Fruit fly (Drosophila melanogaster) whole organism: ENCODE results near the gene CG14042.

Source experiments
- CG8478 ChIP-seq: fragments of >200 bp; optimal IDR thresholded peaks from 2 replicates; lab custom pipeline; 2018; ENCODE audit warnings: inconsistent platforms
- EcR ChIP-seq, 2 experiments: fragments of >200 bp; optimal IDR thresholded peaks; 2 replicates each; lab custom pipeline; 2017; ENCODE audit warnings: missing biosample characterization in 2 of 2, missing genetic modification characterization in 2 of 2, missing genetic modification reagents in 2 of 2
- pan ChIP-seq: fragments of >200 bp; optimal IDR thresholded peaks from 2 replicates; lab custom pipeline; 2017
- psq ChIP-seq: fragments of >200 bp; optimal IDR thresholded peaks from 2 replicates; lab custom pipeline; 2017
- usp ChIP-seq: fragments of >200 bp; optimal IDR thresholded peaks from 2 replicates; lab custom pipeline; 2017; ENCODE audit warnings: missing biosample characterization, missing genetic modification characterization, mixed read lengths

DNA sequence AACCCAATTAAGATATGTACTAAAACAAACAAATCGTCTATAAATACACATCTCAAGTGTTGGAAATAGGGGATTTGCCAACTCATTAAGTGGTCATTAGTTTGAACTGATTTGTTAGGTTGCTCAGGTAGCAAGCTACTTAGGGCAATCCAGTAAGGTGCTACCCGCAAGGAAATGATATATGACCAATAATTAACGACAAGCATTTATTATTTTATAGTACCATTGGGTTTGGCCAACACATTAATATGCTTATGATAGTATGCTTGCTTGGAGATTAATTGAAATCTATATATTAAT, 41.7 kb upstream of the CG14042 start:
- TF ChIP-seq psq (lab: Kevin White, UChicago) (no peak), usp (GFP tag; lab: Kevin White, UChicago) (no peak), CG8478 (lab: Kevin White, UChicago) (no peak), pan (no peak), EcR (GFP tag; optimal IDR thresholded peaks at IDR 0.05; lab: Kevin White, UChicago) (no peak)
